Worm (Caenorhabditis elegans): ENCODE results near the gene cpg-23.

DNA sequence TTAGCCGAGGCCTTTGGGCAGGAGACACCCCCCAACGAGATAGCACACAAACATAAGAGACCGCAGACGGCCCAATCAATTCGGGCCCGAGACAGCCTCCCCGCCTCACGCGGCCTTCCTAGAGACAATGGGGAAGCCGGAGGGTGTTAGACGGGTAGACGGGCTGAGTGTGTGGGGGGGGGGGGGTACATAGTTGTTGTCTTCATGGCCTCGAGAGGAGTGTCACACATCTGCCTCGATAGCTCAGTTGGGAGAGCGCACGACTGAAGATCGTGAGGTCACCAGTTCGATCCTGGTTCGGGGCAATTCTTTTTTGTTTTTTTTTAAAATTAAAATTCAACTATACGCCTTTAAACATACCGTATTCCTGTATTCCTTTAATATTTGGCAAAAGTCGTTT lies 14.8 kb upstream of the cpg-23 start:
- TF ChIP-seq aly-2 (tag; optimal IDR thresholded peaks at IDR 0.05) (no peak), nhr-237 (tag; optimal IDR thresholded peaks at IDR 0.05) (no peak), R02D3.7 (tag; optimal IDR thresholded peaks at IDR 0.05) (no peak), lsy-12 (tag; optimal IDR thresholded peaks at IDR 0.05) (no peak), pqm-1 (tag; optimal IDR thresholded peaks at IDR 0.05) (no peak), jun-1 (tag; optimal IDR thresholded peaks at IDR 0.05) (no peak), fkh-10 (GFP tag; optimal IDR thresholded peaks at IDR 0.05) (no peak), fos-1 (tag; optimal IDR thresholded peaks at IDR 0.05) (no peak), unc-39 (tag; optimal IDR thresholded peaks at IDR 0.05) (no peak), ama-1 (optimal IDR thresholded peaks at IDR 0.05) (no peak)

Data from whole organism, L3 larva.